Worm (Caenorhabditis elegans) whole organism, mixed stage, embryonic: ENCODE data around the gene lgmn-1.

Source experiments
- elt-1 ChIP-seq: sonication (generic microtip); optimal IDR thresholded peaks from 2 replicates; lab custom pipeline; 2017; ENCODE audit warnings: missing genetic modification characterization, mild to moderate bottlenecking, missing compliant biosample characterization, antibody characterized with exemption, moderate library complexity, borderline replicate concordance; ENCODE audit not compliant: insufficient read depth
- elt-3 ChIP-seq: fragments of 150-350 bp; optimal IDR thresholded peaks from 2 replicates; lab custom pipeline; 2014; ENCODE audit warnings: missing biosample characterization, missing genetic modification characterization
- lin-13 ChIP-seq: fragments of 150-350 bp; optimal IDR thresholded peaks from 2 replicates; lab custom pipeline; 2014; ENCODE audit warnings: missing biosample characterization, missing genetic modification characterization
- nhr-2 ChIP-seq: fragments of 150-350 bp; optimal IDR thresholded peaks from 2 replicates; lab custom pipeline; 2014; ENCODE audit warnings: missing biosample characterization, missing genetic modification characterization
- nhr-76 ChIP-seq: sonication (generic microtip); optimal IDR thresholded peaks from 2 replicates; lab custom pipeline; 2017; ENCODE audit warnings: missing biosample characterization, missing genetic modification characterization
- pha-4 ChIP-seq: fragments of 150-350 bp; optimal IDR thresholded peaks from 2 replicates; lab custom pipeline; 2018; ENCODE audit warnings: missing biosample characterization, missing genetic modification reagents, missing genetic modification characterization
- snpc-4 ChIP-seq: fragments of 150-350 bp; optimal IDR thresholded peaks from 2 replicates; lab custom pipeline; 2014; ENCODE audit warnings: missing biosample characterization, missing genetic modification characterization
- unc-62 ChIP-seq: fragments of 150-350 bp; optimal IDR thresholded peaks from 2 replicates; lab custom pipeline; 2014; ENCODE audit warnings: missing biosample characterization, missing genetic modification reagents, missing genetic modification characterization
- ztf-11 ChIP-seq: fragments of 150-350 bp; optimal IDR thresholded peaks from 2 replicates; lab custom pipeline; 2014; ENCODE audit warnings: missing biosample characterization, missing genetic modification characterization

DNA sequence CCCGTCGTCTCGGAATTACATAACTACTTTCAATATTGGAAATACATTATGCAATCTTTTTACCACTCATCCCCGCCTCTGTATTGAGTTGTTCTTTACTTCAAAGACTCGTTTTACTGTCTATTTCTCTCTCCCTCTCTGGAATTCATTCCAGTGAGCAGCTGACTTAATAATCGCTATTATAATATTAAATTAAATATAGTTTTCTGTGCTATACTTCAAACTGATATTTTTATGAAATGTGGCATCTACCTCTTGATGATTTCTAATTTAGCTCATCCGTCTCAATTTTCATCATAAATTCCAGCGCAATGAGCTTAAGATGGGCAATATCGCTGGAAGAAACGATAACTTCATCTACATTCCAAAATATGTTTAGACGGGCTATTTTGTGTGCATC lies 9.4 kb upstream of the lgmn-1 start, which contains the start of gene T28H10.1:
- TF ChIP-seq pha-4 (tag; lab: Kevin White, UChicago) (no peak), unc-62 (GFP tag; lab: Kevin White, UChicago) (no peak), lin-13 (tag; lab: Kevin White, UChicago) (no peak), nhr-2 (tag; lab: Kevin White, UChicago) (no peak), ztf-11 (no peak), nhr-76 (tag; lab: Kevin White, UChicago) (no peak), snpc-4 (tag; lab: Kevin White, UChicago) (no peak), elt-3 (tag; lab: Kevin White, UChicago) (no peak), elt-1 (tag; lab: Kevin White, UChicago) (no peak)
